Worm (Caenorhabditis elegans): ENCODE results near the gene tba-9.

DNA sequence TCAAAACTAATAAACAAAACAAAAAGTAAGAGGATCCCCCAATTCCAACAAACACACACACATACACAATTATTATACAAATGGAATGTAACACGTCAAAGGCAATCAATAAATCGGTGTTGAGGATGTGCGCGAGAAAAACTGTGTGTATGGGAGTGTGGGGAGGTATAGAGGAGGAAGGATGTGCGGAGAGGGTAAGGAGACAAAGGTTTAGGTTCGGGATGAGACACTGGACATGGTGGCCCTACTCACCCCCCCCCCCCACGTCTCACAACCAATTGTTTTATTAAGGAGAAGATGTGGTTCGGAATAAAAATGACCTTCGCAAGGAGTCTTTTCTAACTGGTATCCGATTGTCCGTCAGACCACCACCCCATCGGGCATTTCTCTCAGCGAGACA lies 29.5 kb upstream of the tba-9 start:
- no peak for TF ChIP-seq nhr-28 (tag; optimal IDR thresholded peaks at IDR 0.05)
- TF ChIP-seq pha-4 (GFP tag; IDR thresholded peaks at IDR 0.05) = no peak
- no peak for TF ChIP-seq pha-4 (tag; optimal IDR thresholded peaks at IDR 0.05)
- no peak for TF ChIP-seq daf-16 (GFP tag; optimal IDR thresholded peaks at IDR 0.05)
- no peak for TF ChIP-seq daf-16 (tag; optimal IDR thresholded peaks at IDR 0.05)
- no peak for TF ChIP-seq ceh-82 (tag; optimal IDR thresholded peaks at IDR 0.05)
- TF ChIP-seq hif-1 (tag; optimal IDR thresholded peaks at IDR 0.05) = no peak
- TF ChIP-seq R02D3.7 (tag; optimal IDR thresholded peaks at IDR 0.05) = no peak
- TF ChIP-seq lin-15B (tag; optimal IDR thresholded peaks at IDR 0.05) = no peak

Data from whole organism, L4 larva.